Worm (Caenorhabditis elegans): ENCODE data around the gene C29E4.15.

The C29E4.15 gene

DNA sequence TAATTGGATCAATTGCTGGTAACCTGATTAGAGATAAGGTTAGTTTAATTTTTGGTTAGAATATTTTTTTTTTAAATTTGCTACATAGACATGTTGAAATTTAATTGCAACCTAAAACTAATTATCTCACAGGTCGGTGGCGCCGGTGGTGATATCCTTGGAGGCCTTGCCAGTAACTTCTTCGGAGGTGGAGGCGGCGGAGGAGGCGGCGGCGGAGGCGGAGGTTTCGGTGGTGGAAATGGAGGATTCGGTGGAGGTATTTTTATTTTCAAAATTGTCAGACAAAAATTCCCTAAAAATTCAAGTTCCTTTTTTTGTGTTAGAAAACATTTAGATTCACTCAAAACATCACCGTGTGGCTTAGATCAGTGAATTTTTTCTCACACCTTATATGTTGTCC lies 28.8 kb downstream of the C29E4.15 start:
- TF ChIP-seq madf-6 (GFP tag; IDR thresholded peaks at IDR 0.05) (peak; percentile 31; the same call in 1 of the 2 replicates), K12H6.12 (tag; optimal IDR thresholded peaks at IDR 0.05) (no peak), zfh-2 (GFP tag; conservative IDR thresholded peaks at IDR 0.05) (peak; percentile 65), Y67H2A.10 (GFP tag; conservative IDR thresholded peaks at IDR 0.05) (no peak)

DNA sequence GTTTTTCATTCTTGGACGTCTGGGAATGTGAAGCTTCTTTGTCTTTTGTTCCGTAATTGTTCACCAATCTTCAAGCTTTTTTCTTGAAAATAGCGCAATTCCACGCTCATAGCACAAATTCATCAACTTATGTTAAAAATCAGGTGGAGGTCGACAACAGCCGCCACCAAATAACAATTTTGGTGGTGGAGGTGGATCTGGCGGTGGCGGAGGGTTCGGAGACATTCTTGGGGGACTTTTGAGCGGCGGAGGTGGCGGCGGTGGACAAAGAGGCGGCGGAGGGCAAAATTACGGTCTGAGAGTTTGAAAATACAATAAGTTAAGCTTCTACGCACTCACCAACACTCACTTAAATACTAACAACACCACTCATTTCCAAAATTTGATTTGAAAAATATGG lies 29.5 kb downstream of the C29E4.15 start:
- TF ChIP-seq egrh-3 (GFP tag; IDR thresholded peaks at IDR 0.05) (peak; percentile 8; the same call in 1 of the 2 replicates), nhr-80 (tag; optimal IDR thresholded peaks at IDR 0.05) (no peak), attf-3 (GFP tag; conservative IDR thresholded peaks at IDR 0.05) (no peak), unc-62 (GFP tag; optimal IDR thresholded peaks at IDR 0.05) (no peak), F23B12.7 (tag; optimal IDR thresholded peaks at IDR 0.05; ENCODE audit: insufficient read depth) (no peak), madf-3 (GFP tag; IDR thresholded peaks at IDR 0.05) (no peak), ztf-6 (GFP tag; IDR thresholded peaks at IDR 0.05) (0 out of 2 replicates have a peak, but pooled peaks have one; percentile 16), nfya-2 (GFP tag; IDR thresholded peaks at IDR 0.05) (no peak), zfh-2 (GFP tag; conservative IDR thresholded peaks at IDR 0.05) (peak; percentile 65), akir-1 (GFP tag; optimal IDR thresholded peaks at IDR 0.05) (no peak), ztf-26 (tag; optimal IDR thresholded peaks at IDR 0.05) (no peak)

DNA sequence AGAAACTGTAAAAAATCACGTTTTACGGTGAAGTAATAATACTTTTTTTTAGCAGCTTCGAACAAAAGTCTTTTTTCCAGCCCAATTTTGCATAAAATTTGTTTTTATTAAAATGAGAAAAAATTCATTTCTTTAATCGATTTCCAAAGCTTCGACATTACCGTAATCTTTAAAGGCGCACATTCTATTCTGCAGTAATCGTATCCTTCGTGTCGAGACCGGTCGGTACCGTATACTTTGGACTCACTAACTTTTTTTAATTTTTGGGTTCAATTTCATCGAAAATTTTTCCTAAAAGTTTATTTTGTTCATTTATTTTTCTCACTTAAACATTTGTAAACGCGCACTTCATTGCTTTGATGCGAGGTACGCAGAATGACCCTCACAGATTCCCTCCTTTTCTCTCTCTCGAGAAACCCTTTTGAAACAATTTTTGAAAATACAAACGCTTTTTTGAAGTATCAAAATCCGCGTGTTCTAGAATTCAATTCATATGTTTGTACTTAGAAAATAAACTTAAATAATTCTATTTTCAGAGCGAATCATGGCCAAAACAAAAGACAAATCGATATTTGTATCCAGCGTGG lies 34.3 kb downstream of the C29E4.15 start, which contains the start of gene hrpk-2:
Gene hrpk-2, plus strand, starts transcription at position 537 of the 587 bp plus-strand sequence.
- TF ChIP-seq snpc-3.4 (tag; optimal IDR thresholded peaks at IDR 0.05), result peak; percentile 28
- no peak for TF ChIP-seq ceh-79 (tag; optimal IDR thresholded peaks at IDR 0.05)
- peak; percentile 19; the same call in 1 of the 2 replicates for TF ChIP-seq B0019.2 (GFP tag; conservative IDR thresholded peaks at IDR 0.05)
- TF ChIP-seq nhr-27 (tag; optimal IDR thresholded peaks at IDR 0.05), result no peak
- TF ChIP-seq egl-18 (GFP tag; IDR thresholded peaks at IDR 0.05), result no peak
- TF ChIP-seq ztf-26 (tag; optimal IDR thresholded peaks at IDR 0.05), result no peak
- TF ChIP-seq ccch-3 (GFP tag; optimal IDR thresholded peaks at IDR 0.05), result no peak
- TF ChIP-seq B0261.1 (tag; optimal IDR thresholded peaks at IDR 0.05), result no peak
- peak; percentile 65; the same call in 1 of the 2 replicates for TF ChIP-seq madf-6 (GFP tag; IDR thresholded peaks at IDR 0.05)
- no peak for TF ChIP-seq B0336.3 (GFP tag; IDR thresholded peaks at IDR 0.05)
- no peak for TF ChIP-seq atf-7 (tag; optimal IDR thresholded peaks at IDR 0.05)
- peak; percentile 81 for TF ChIP-seq lsl-1 (GFP tag; optimal IDR thresholded peaks at IDR 0.05)
- peak; percentile 73 for TF ChIP-seq F33H1.4 (GFP tag; IDR thresholded peaks at IDR 0.05)
- no peak for TF ChIP-seq rpc-1 (optimal IDR thresholded peaks at IDR 0.05)
- TF ChIP-seq rpc-1 (tag; optimal IDR thresholded peaks at IDR 0.05), result no peak
- no peak for TF ChIP-seq akir-1 (GFP tag; optimal IDR thresholded peaks at IDR 0.05)
- TF ChIP-seq F57C9.4 (tag; optimal IDR thresholded peaks at IDR 0.05), result no peak
- TF ChIP-seq T07F8.4 (tag; optimal IDR thresholded peaks at IDR 0.05), result no peak
- TF ChIP-seq F10E7.11 (tag; optimal IDR thresholded peaks at IDR 0.05), result no peak
- TF ChIP-seq xnd-1 (tag; optimal IDR thresholded peaks at IDR 0.05), result peak; percentile 27
- TF ChIP-seq F49E8.2 (tag; optimal IDR thresholded peaks at IDR 0.05; ENCODE audit: insufficient read depth), result no peak
- TF ChIP-seq madf-8 (GFP tag; conservative IDR thresholded peaks at IDR 0.05), result no peak
- TF ChIP-seq bed-1 (GFP tag; IDR thresholded peaks at IDR 0.05), result no peak
- TF ChIP-seq sea-2 (GFP tag; IDR thresholded peaks at IDR 0.05), result no peak
- TF ChIP-seq K12H6.12 (tag; optimal IDR thresholded peaks at IDR 0.05), result no peak
- no peak for TF ChIP-seq nhr-80 (tag; optimal IDR thresholded peaks at IDR 0.05)
